Fruit fly (Drosophila melanogaster) whole organism, embryonic: ENCODE results near the gene euc.
A peak's percentile ranks its signal among the peaks of the same experiment; 100 is the strongest.

Experiments used
- Atf6 ChIP-seq: fragments of 200-800 bp; sonication (Bioruptor generic); IDR thresholded peaks from 2 replicates; pipeline ENCODE4 v1.3.6; 2022; ENCODE audit warnings: missing biosample characterization, missing genetic modification characterization
- Blimp-1 ChIP-seq: fragments of 200-800 bp; sonication (Bioruptor generic); optimal IDR thresholded peaks from 3 replicates; lab custom pipeline; 2018; ENCODE audit warnings: missing biosample characterization, missing genetic modification characterization, mild to moderate bottlenecking, moderate library complexity, missing genetic modification reagents
- Bteb2 ChIP-seq: fragments of 200-800 bp; sonication (Bioruptor generic); optimal IDR thresholded peaks from 2 replicates; lab custom pipeline; 2016; ENCODE audit warnings: missing biosample characterization, missing genetic modification characterization
- CG10654 ChIP-seq: fragments of 200-800 bp; sonication (Bioruptor generic); optimal IDR thresholded peaks from 2 replicates; lab custom pipeline; 2016; ENCODE audit warnings: missing biosample characterization, missing genetic modification characterization
- CG11504 ChIP-seq: fragments of 200-800 bp; sonication (Bioruptor generic); optimal IDR thresholded peaks from 3 replicates; lab custom pipeline; 2019; ENCODE audit warnings: missing biosample characterization, mild to moderate bottlenecking, missing genetic modification characterization, moderate library complexity
- CG16863 ChIP-seq: fragments of 200-800 bp; sonication (Bioruptor generic); optimal IDR thresholded peaks from 3 replicates; lab custom pipeline; 2016; ENCODE audit warnings: missing biosample characterization, missing genetic modification characterization
- CG17912 ChIP-seq: fragments of 200-800 bp; sonication (Bioruptor generic); optimal IDR thresholded peaks from 2 replicates; lab custom pipeline; 2018; ENCODE audit warnings: missing biosample characterization, mild to moderate bottlenecking, missing genetic modification characterization
- CG2120 ChIP-seq: fragments of 200-800 bp; sonication (Bioruptor generic); optimal IDR thresholded peaks from 3 replicates; lab custom pipeline; 2016; ENCODE audit warnings: missing biosample characterization, missing genetic modification characterization
- CG30020 ChIP-seq: fragments of 200-800 bp; optimal IDR thresholded peaks from 2 replicates; lab custom pipeline; 2019; ENCODE audit warnings: missing biosample characterization, mild to moderate bottlenecking, missing genetic modification characterization, moderate library complexity
- CG31441 ChIP-seq: fragments of 200-800 bp; sonication (Bioruptor generic); IDR thresholded peaks from 2 replicates; pipeline ENCODE4 v1.3.6; 2022; ENCODE audit warnings: missing biosample characterization, missing genetic modification characterization
- CG32532 ChIP-seq: fragments of 200-800 bp; sonication (Bioruptor generic); IDR thresholded peaks from 2 replicates; pipeline ENCODE4 v1.3.6; 2022; ENCODE audit warnings: missing biosample characterization, missing genetic modification characterization
- CG4404 ChIP-seq: fragments of 200-800 bp; sonication (Bioruptor generic); IDR thresholded peaks from 2 replicates; pipeline ENCODE4 v1.3.6; 2022; ENCODE audit warnings: missing biosample characterization, missing genetic modification characterization
- CG4854 ChIP-seq: fragments of 200-800 bp; sonication (Bioruptor generic); optimal IDR thresholded peaks from 2 replicates; lab custom pipeline; 2016; ENCODE audit warnings: missing biosample characterization, missing genetic modification characterization, inconsistent platforms
- CG6683 ChIP-seq: fragments of 200-800 bp; sonication (Bioruptor generic); optimal IDR thresholded peaks from 2 replicates; lab custom pipeline; 2017; ENCODE audit warnings: missing biosample characterization, mild to moderate bottlenecking, missing genetic modification characterization, missing genetic modification reagents
- CG6791 ChIP-seq: fragments of 200-800 bp; sonication (Bioruptor generic); IDR thresholded peaks from 3 replicates; pipeline ENCODE4 v1.3.6; 2022; ENCODE audit warnings: missing biosample characterization, missing genetic modification characterization; ENCODE audit not compliant: partially characterized antibody
- CG6813 ChIP-seq: fragments of 200-800 bp; sonication (Bioruptor generic); optimal IDR thresholded peaks from 2 replicates; lab custom pipeline; 2017; ENCODE audit warnings: missing biosample characterization, missing genetic modification characterization, mild to moderate bottlenecking, moderate library complexity, missing genetic modification reagents
- CG8765 ChIP-seq: fragments of 200-800 bp; sonication (Bioruptor generic); IDR thresholded peaks from 2 replicates; pipeline ENCODE4 v1.3.6; 2022; ENCODE audit warnings: missing biosample characterization, missing genetic modification characterization
- Doc3 ChIP-seq: fragments of 200-800 bp; sonication (Bioruptor generic); IDR thresholded peaks from 3 replicates; pipeline ENCODE4 v1.3.6; 2022; ENCODE audit warnings: missing biosample characterization, missing genetic modification characterization; ENCODE audit not compliant: partially characterized antibody
- Fer2 ChIP-seq: fragments of 200-800 bp; sonication (Bioruptor generic); optimal IDR thresholded peaks from 2 replicates; lab custom pipeline; 2018; ENCODE audit warnings: missing biosample characterization, mild to moderate bottlenecking, missing genetic modification characterization, moderate library complexity
- H15 ChIP-seq: fragments of 200-800 bp; sonication (Bioruptor generic); IDR thresholded peaks from 3 replicates; pipeline ENCODE4 v1.3.6; 2022; ENCODE audit warnings: missing biosample characterization, missing genetic modification characterization
- HLHmδ ChIP-seq: fragments of 200-800 bp; sonication (Bioruptor generic); optimal IDR thresholded peaks from 2 replicates; lab custom pipeline; 2018; ENCODE audit warnings: missing biosample characterization, mild to moderate bottlenecking, missing genetic modification characterization, moderate library complexity
- Hand ChIP-seq: fragments of 200-800 bp; sonication (Bioruptor generic); optimal IDR thresholded peaks from 2 replicates; lab custom pipeline; 2017; ENCODE audit warnings: mild to moderate bottlenecking, missing biosample characterization, missing genetic modification reagents, missing genetic modification characterization
- Hr78 ChIP-seq, 2 experiments: fragments of 200-800 bp in 1 of 2; fragments of >200 bp in 1 of 2; sonication (Bioruptor generic) in 1 of 2; optimal IDR thresholded peaks; 2 replicates each; lab custom pipeline; 2017 to 2019; ENCODE audit warnings: missing biosample characterization in 2 of 2, missing genetic modification characterization in 2 of 2, mild to moderate bottlenecking in 1 of 2, moderate library complexity in 1 of 2
- Kr ChIP-seq: fragments of 200-800 bp; sonication (Bioruptor generic); optimal IDR thresholded peaks from 2 replicates; lab custom pipeline; 2017; ENCODE audit warnings: missing biosample characterization, mild to moderate bottlenecking, missing genetic modification characterization
- Mad ChIP-seq: fragments of 200-800 bp; sonication (Bioruptor generic); optimal IDR thresholded peaks from 2 replicates; lab custom pipeline; 2016; ENCODE audit warnings: missing biosample characterization, missing genetic modification characterization
- Mes4 ChIP-seq: fragments of 200-800 bp; sonication (Bioruptor generic); optimal IDR thresholded peaks from 2 replicates; lab custom pipeline; 2016; ENCODE audit warnings: missing biosample characterization, missing genetic modification characterization
- Opbp ChIP-seq: fragments of 200-800 bp; sonication (Bioruptor generic); IDR thresholded peaks from 3 replicates; pipeline ENCODE4 v1.3.6; 2022; ENCODE audit warnings: missing biosample characterization, missing genetic modification characterization; ENCODE audit not compliant: partially characterized antibody
- Pdp1 ChIP-seq, 2 experiments: fragments of 200-800 bp; sonication (Bioruptor generic); optimal IDR thresholded peaks; 3 replicates each; lab custom pipeline; 2016; ENCODE audit warnings: missing biosample characterization in 2 of 2, missing genetic modification characterization in 2 of 2, mild to moderate bottlenecking in 1 of 2, moderate library complexity in 1 of 2
- Ptx1 ChIP-seq: fragments of 200-800 bp; sonication (Bioruptor generic); IDR thresholded peaks from 2 replicates; pipeline ENCODE4 v1.3.6; 2022; ENCODE audit warnings: missing biosample characterization, missing genetic modification characterization
- Side ChIP-seq: fragments of 200-800 bp; sonication (Bioruptor generic); optimal IDR thresholded peaks from 2 replicates; lab custom pipeline; 2016; ENCODE audit warnings: missing biosample characterization, missing genetic modification characterization
- Spps ChIP-seq: fragments of 200-800 bp; sonication (Bioruptor generic); optimal IDR thresholded peaks from 2 replicates; lab custom pipeline; 2018; ENCODE audit warnings: missing biosample characterization, mild to moderate bottlenecking, missing genetic modification characterization
- Sry-β ChIP-seq: fragments of 200-800 bp; sonication (Bioruptor generic); optimal IDR thresholded peaks from 2 replicates; lab custom pipeline; 2018; ENCODE audit warnings: missing biosample characterization, mild to moderate bottlenecking, missing genetic modification characterization, moderate library complexity
- Taf1 ChIP-seq: fragments of 200-800 bp; sonication (Bioruptor generic); IDR thresholded peaks from 2 replicates; pipeline ENCODE4 v1.3.6; 2022; ENCODE audit warnings: missing biosample characterization, missing genetic modification characterization
- al ChIP-seq: fragments of 200-800 bp; sonication (Bioruptor generic); IDR thresholded peaks from 2 replicates; pipeline ENCODE4 v1.3.6; 2022; ENCODE audit warnings: missing biosample characterization, missing genetic modification characterization
- corto ChIP-seq: fragments of 200-800 bp; sonication (Bioruptor generic); optimal IDR thresholded peaks from 2 replicates; lab custom pipeline; 2016; ENCODE audit warnings: missing biosample characterization, mild to moderate bottlenecking, missing genetic modification characterization, moderate library complexity
- en ChIP-seq: fragments of 200-800 bp; sonication (Bioruptor generic); optimal IDR thresholded peaks from 2 replicates; lab custom pipeline; 2016; ENCODE audit warnings: missing biosample characterization, missing genetic modification characterization
- esg ChIP-seq: fragments of 200-800 bp; sonication (Bioruptor generic); conservative IDR thresholded peaks from 2 replicates; pipeline ENCODE4 v1.3.6; 2022; ENCODE audit warnings: missing biosample characterization, missing genetic modification characterization
- hkb ChIP-seq, 2 experiments: fragments of 200-800 bp in 1 of 2; fragments of >200 bp in 1 of 2; sonication (Bioruptor generic) in 1 of 2; IDR thresholded peaks in 1 of 2; optimal IDR thresholded peaks in 1 of 2; 2 replicates each; pipeline versions ENCODE4 v1.3.6 to Lab custom; 2017 to 2022; ENCODE audit warnings: missing biosample characterization in 1 of 2, missing genetic modification characterization in 1 of 2
- inv ChIP-seq: fragments of 200-800 bp; sonication (Bioruptor generic); IDR thresholded peaks from 2 replicates; pipeline ENCODE4 v1.3.6; 2022; ENCODE audit warnings: missing biosample characterization, missing genetic modification characterization; ENCODE audit not compliant: partially characterized antibody
- klu ChIP-seq: fragments of 200-800 bp; sonication (Bioruptor generic); IDR thresholded peaks from 2 replicates; pipeline ENCODE4 v1.3.6; 2022; ENCODE audit warnings: missing biosample characterization, missing genetic modification characterization
- kni ChIP-seq: fragments of 200-800 bp; sonication (Bioruptor generic); optimal IDR thresholded peaks from 3 replicates; lab custom pipeline; 2017; ENCODE audit warnings: mild to moderate bottlenecking, missing biosample characterization, missing genetic modification reagents, missing genetic modification characterization
- nerfin-2 ChIP-seq: fragments of 200-800 bp; sonication (Bioruptor generic); IDR thresholded peaks from 2 replicates; pipeline ENCODE4 v1.3.6; 2022; ENCODE audit warnings: missing biosample characterization, missing genetic modification characterization; ENCODE audit not compliant: partially characterized antibody
- p53 ChIP-seq: fragments of 200-800 bp; sonication (Bioruptor generic); optimal IDR thresholded peaks from 2 replicates; lab custom pipeline; 2016; ENCODE audit warnings: missing biosample characterization, missing genetic modification characterization
- pita ChIP-seq: fragments of 200-800 bp; sonication (Bioruptor generic); optimal IDR thresholded peaks from 2 replicates; lab custom pipeline; 2017; ENCODE audit warnings: missing biosample characterization, mild to moderate bottlenecking, missing genetic modification characterization
- pnt ChIP-seq: fragments of 200-800 bp; sonication (Bioruptor generic); optimal IDR thresholded peaks from 3 replicates; lab custom pipeline; 2016; ENCODE audit warnings: missing biosample characterization, missing genetic modification characterization
- tna ChIP-seq: fragments of 200-800 bp; sonication (Bioruptor generic); IDR thresholded peaks from 2 replicates; pipeline ENCODE4 v1.3.6; 2022; ENCODE audit warnings: missing biosample characterization, missing genetic modification characterization; ENCODE audit not compliant: partially characterized antibody
- zfh2 ChIP-seq: fragments of 200-800 bp; sonication (Bioruptor generic); optimal IDR thresholded peaks from 2 replicates; lab custom pipeline; 2016; ENCODE audit warnings: missing biosample characterization, missing genetic modification characterization

The euc gene

DNA sequence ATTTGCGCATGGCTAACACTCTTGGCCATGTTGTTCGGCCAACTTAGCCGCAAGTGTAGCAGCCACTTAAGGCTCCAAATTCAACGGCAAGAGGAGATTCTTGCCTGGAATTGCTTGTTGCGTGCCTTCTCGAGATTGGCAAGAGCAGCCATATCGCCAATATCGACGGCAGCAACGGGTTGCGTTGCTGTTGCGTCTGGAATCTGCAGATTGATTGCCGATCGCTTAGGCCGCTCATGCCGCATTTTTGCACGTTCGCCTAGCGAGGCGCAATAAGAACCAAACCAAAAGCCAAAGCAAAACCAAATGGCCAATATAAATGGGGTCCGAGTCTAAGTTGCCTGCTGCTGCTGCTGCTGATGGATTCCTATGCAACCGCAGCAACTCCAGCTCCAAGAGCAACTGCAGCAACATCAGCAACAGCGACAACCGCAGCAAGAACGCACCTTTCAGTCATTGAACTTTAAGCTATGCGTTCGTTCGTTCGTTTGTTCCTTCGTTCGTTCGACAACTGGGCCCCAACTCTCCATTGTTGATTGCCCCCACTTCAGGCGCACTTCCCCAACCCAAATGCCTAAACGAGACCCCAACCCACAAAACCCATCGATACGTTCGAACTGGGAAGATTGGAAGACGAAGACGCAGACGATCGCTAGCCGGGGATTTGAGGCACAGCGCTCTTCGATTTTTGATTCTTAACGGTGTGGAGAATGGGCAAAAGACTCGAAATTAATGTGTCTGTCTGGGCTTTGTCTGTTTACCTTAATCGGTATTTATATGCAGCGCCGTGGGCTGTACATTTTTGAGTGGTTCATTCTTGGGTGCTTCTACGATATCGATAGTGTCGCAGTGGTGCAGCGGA, 10.6 kb upstream of the euc start (continued):
- TF ChIP-seq Mes4 (GFP tag; lab: Kevin White, UChicago) = no peak
- TF ChIP-seq Spps = no peak
- no peak for TF ChIP-seq klu (GFP tag; lab: Robert Waterston, UW)
- TF ChIP-seq p53 (GFP tag; lab: Kevin White, UChicago) = no peak
- no peak for TF ChIP-seq CG17912 (GFP tag; lab: Kevin White, UChicago)
- peak in 1 of 2 experiments; percentile 15 for TF ChIP-seq Hr78 (GFP tag; optimal IDR thresholded peaks at IDR 0.05; lab: Kevin White, UChicago)
- TF ChIP-seq CG4404 = no peak
- TF ChIP-seq nerfin-2 (GFP tag; lab: Robert Waterston, UW) = no peak
- TF ChIP-seq CG16863 (GFP tag; lab: Kevin White, UChicago) = no peak
- TF ChIP-seq en (GFP tag; lab: Kevin White, UChicago) = no peak
- TF ChIP-seq Hand = no peak
- no peak for TF ChIP-seq al
- TF ChIP-seq CG11504 (tag; lab: Kevin White, UChicago) = no peak
- no peak for TF ChIP-seq HLHmδ (GFP tag; lab: Kevin White, UChicago)
- TF ChIP-seq Doc3 (GFP tag; lab: Robert Waterston, UW) = no peak
- no peak for TF ChIP-seq Bteb2 (GFP tag; lab: Kevin White, UChicago)
- no peak for TF ChIP-seq Ptx1 (GFP tag; lab: Robert Waterston, UW)
- no peak for TF ChIP-seq CG8765
- TF ChIP-seq CG30020 (tag; lab: Kevin White, UChicago) = no peak
- no peak for TF ChIP-seq CG32532
- TF ChIP-seq hkb (optimal IDR thresholded peaks at IDR 0.05; lab: Kevin White, UChicago) = no peak
- TF ChIP-seq hkb (GFP tag; IDR thresholded peaks at IDR 0.05; lab: Robert Waterston, UW) = no peak
- no peak for TF ChIP-seq Kr
- no peak for TF ChIP-seq CG6791 (GFP tag; lab: Robert Waterston, UW)
- no peak for TF ChIP-seq CG6683 (GFP tag; lab: Kevin White, UChicago)
- no peak for TF ChIP-seq corto (GFP tag; lab: Kevin White, UChicago)
- no peak for TF ChIP-seq CG31441
- 0 out of 3 replicates have a peak, but pooled peaks have one; percentile 10 for TF ChIP-seq Opbp (GFP tag; lab: Robert Waterston, UW)
- TF ChIP-seq kni = peak; percentile 89
- no peak for TF ChIP-seq Fer2 (tag; lab: Kevin White, UChicago)
- TF ChIP-seq Pdp1 (GFP tag; optimal IDR thresholded peaks at IDR 0.05; lab: Kevin White, UChicago) = no peak
- no peak for TF ChIP-seq CG10654
- TF ChIP-seq pnt (GFP tag; lab: Kevin White, UChicago) = no peak
- peak; percentile 27 for TF ChIP-seq Blimp-1 (GFP tag; lab: Kevin White, UChicago)
- TF ChIP-seq zfh2 (GFP tag; lab: Kevin White, UChicago) = no peak
- no peak for TF ChIP-seq Mad (GFP tag; lab: Kevin White, UChicago)

DNA sequence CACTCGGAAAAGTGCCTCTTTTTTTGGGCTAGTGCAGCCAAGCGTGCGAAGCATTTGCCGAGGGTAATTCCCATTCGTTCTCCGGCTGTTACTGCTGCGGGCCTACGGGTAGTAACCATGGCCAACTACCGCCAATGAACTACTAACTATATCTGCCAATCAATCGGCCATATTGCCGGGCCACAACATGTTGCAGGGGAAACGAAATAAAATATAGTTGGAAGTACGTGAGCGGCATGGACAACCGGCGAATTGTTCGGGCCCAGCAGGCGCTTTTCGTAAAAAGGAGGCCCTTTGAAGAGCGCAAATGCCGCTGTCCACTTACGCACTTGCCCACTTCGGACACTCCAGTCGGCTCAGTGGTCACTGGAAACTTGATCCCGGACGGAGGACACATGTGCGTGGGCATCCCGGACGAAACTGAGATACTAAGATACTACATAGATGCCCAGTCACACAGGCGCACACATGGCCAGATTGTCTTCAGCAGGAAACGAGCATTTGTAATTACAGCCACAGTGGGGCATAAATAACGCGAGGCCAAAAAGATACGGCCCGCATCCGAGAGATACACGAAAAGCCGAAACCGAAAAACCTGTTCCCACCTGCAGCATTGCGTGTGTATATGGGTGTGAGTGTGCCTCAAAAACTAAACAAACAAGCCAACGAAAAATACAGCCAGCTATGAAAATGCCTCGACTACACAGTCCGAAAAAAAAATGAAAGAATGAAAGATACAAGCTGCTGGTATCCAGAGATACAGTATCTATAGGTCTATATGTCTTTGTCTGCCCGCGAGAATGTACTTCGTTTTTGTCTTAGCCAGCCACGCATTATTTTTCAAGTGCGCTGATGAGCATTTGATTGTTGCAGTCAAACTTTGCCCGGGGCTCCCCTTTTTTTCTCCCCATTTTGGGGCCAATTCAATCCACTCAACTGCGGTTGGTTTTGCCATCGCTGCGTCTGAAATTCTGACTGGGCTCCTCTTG, 9.1 kb upstream of the euc start:
- TF ChIP-seq CG6813 (GFP tag; lab: Kevin White, UChicago) (no peak), tna (GFP tag; lab: Robert Waterston, UW) (no peak), pita (no peak), CG4854 (GFP tag; lab: Kevin White, UChicago) (no peak), CG2120 (GFP tag; lab: Kevin White, UChicago) (peak; percentile 3), esg (GFP tag; lab: Robert Waterston, UW) (no peak), inv (GFP tag; lab: Robert Waterston, UW) (no peak), Pdp1 (GFP tag; optimal IDR thresholded peaks at IDR 0.05; lab: Kevin White, UChicago) (no peak), Atf6 (GFP tag; lab: Robert Waterston, UW) (no peak), Taf1 (no peak), Sry-β (no peak), H15 (no peak), Side (GFP tag; lab: Kevin White, UChicago) (no peak)
